Worm (Caenorhabditis elegans) whole organism, early embryonic: ENCODE data around the gene iff-2.

Source experiments
- B0310.2 ChIP-seq: sonication (generic microtip); optimal IDR thresholded peaks from 2 replicates; lab custom pipeline; 2016; ENCODE audit warnings: mild to moderate bottlenecking, missing genetic modification characterization, missing compliant biosample characterization
- F13C5.2 ChIP-seq: sonication (generic microtip); optimal IDR thresholded peaks from 2 replicates; lab custom pipeline; 2017; ENCODE audit warnings: mild to moderate bottlenecking, missing genetic modification characterization, inconsistent platforms, missing compliant biosample characterization
- aly-1 ChIP-seq: sonication (generic microtip); optimal IDR thresholded peaks from 2 replicates; lab custom pipeline; 2016; ENCODE audit warnings: missing genetic modification characterization, missing compliant biosample characterization
- ama-1 ChIP-seq: fragments of 150-350 bp; optimal IDR thresholded peaks from 2 replicates; lab custom pipeline; 2014
- ceh-13 ChIP-seq: fragments of 200-800 bp; sonication (Bioruptor generic); optimal IDR thresholded peaks from 2 replicates; lab custom pipeline; 2018; ENCODE audit warnings: mild to moderate bottlenecking, missing genetic modification characterization, missing compliant biosample characterization
- ceh-36 ChIP-seq: sonication (generic microtip); optimal IDR thresholded peaks from 2 replicates; lab custom pipeline; 2016; ENCODE audit warnings: missing genetic modification characterization, inconsistent platforms, missing compliant biosample characterization
- ets-7 ChIP-seq: sonication (generic microtip); optimal IDR thresholded peaks from 2 replicates; lab custom pipeline; 2016; ENCODE audit warnings: missing genotype, missing genetic modification characterization, missing compliant biosample characterization
- flt-1 ChIP-seq: fragments of 200-800 bp; sonication (Bioruptor generic); IDR thresholded peaks from 2 replicates; pipeline ENCODE4 v1.3.6; 2022; ENCODE audit warnings: missing genetic modification characterization, missing compliant biosample characterization
- hmbx-1 ChIP-seq: sonication (generic microtip); optimal IDR thresholded peaks from 2 replicates; lab custom pipeline; 2016; ENCODE audit warnings: mild to moderate bottlenecking, missing genetic modification characterization, missing compliant biosample characterization
- hmg-4 ChIP-seq: fragments of 200-800 bp; sonication (Bioruptor generic); optimal IDR thresholded peaks from 2 replicates; lab custom pipeline; 2018; ENCODE audit warnings: mild to moderate bottlenecking, missing genetic modification characterization, missing compliant biosample characterization
- hnd-1 ChIP-seq: sonication (generic microtip); optimal IDR thresholded peaks from 2 replicates; lab custom pipeline; 2016; ENCODE audit warnings: missing genetic modification characterization, missing compliant biosample characterization
- pes-1 ChIP-seq: fragments of 200-800 bp; sonication (Bioruptor generic); IDR thresholded peaks from 2 replicates; pipeline ENCODE4 v1.3.6; 2022; ENCODE audit warnings: missing genetic modification reagents, missing genetic modification characterization, missing compliant biosample characterization
- scrt-1 ChIP-seq: fragments of 200-800 bp; sonication (Bioruptor generic); IDR thresholded peaks from 2 replicates; pipeline ENCODE4 v1.3.6; 2022; ENCODE audit warnings: missing genetic modification characterization, missing compliant biosample characterization
- sea-1 ChIP-seq: fragments of 200-800 bp; sonication (Bioruptor generic); conservative IDR thresholded peaks from 2 replicates; pipeline ENCODE4 v1.3.6; 2022; ENCODE audit warnings: missing genetic modification characterization, missing compliant biosample characterization
- tbx-11 ChIP-seq: fragments of 200-800 bp; sonication (Bioruptor generic); IDR thresholded peaks from 2 replicates; pipeline ENCODE4 v1.3.6; 2022; ENCODE audit warnings: missing genetic modification characterization, missing compliant biosample characterization
- tbx-37 ChIP-seq: fragments of 200-800 bp; sonication (Bioruptor generic); conservative IDR thresholded peaks from 2 replicates; pipeline ENCODE4 v1.3.6; 2022; ENCODE audit warnings: missing genetic modification reagents, missing genetic modification characterization, missing compliant biosample characterization
- tra-4 ChIP-seq: sonication (generic microtip); optimal IDR thresholded peaks from 2 replicates; lab custom pipeline; 2017; ENCODE audit warnings: missing genetic modification characterization, missing compliant biosample characterization

Gene iff-2

DNA sequence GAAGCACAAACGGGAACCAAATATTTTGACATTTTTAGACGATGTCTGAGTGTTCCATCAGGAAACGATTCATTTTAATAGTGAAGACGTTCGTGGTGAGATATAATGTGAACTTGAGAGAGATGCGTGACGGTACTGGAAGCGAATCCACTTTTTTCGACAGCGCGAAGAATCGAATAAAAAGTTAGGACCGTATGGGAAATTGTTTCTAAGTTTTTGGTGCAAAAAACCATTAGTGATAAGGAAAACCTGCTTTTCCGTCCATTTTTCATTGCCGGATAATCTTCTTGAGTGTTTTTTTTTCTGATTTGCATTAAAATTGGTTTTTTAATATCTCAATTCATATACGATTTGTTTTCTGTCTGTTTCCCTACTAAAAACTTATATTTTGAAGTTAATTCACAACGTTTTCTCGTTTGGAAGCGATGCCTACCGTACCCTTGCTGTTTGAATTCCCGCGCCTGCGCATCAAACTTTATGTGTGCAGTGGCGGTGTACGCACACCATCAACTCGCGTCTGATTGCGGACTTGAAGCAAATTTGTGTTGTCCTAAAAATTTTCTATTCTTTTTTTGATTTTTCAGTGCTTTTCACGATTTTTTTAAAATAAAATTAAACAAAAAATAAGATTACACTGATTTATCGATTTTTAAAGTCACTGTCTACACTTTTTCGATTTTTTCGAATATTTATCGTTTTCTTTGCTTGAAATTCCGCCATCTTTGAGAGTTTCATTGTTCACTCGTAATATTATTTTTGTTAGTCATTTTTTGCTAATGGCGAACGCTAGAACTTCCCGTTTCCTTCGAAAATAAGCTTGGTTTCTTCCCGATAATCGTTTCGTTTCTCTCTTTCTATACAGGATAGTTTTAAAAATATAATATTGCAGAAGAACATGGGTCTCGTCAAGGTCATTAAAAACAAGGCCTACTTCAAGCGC, 8.1 kb upstream of the iff-2 start, which contains the start of the genes col-38 and rpl-5:
TSS of gene col-38 (minus strand) at position 51 of the 940 bp plus-strand sequence.
TSS of gene rpl-5 (plus strand) at position 890 of the 940 bp plus-strand sequence.
- TF ChIP-seq flt-1 (GFP tag; lab: Robert Waterston, UW) (peak; percentile 38; the same call in 1 of the 2 replicates), F13C5.2 (tag; lab: Kevin White, UChicago) (peak; percentile 73), tra-4 (tag; lab: Kevin White, UChicago) (no peak), ceh-36 (tag; lab: Kevin White, UChicago) (no peak), hmbx-1 (tag; lab: Kevin White, UChicago) (no peak), hmg-4 (GFP tag; lab: Kevin White, UChicago) (peak; percentile 39), aly-1 (tag; lab: Kevin White, UChicago) (no peak), pes-1 (no peak), sea-1 (no peak), scrt-1 (GFP tag; lab: Robert Waterston, UW) (no peak), ets-7 (tag; lab: Kevin White, UChicago) (no peak), tbx-11 (GFP tag; lab: Robert Waterston, UW) (no peak), ama-1 (lab: Kevin White, UChicago) (no peak), ceh-13 (GFP tag; lab: Kevin White, UChicago) (no peak), hnd-1 (tag; lab: Kevin White, UChicago) (no peak), tbx-37 (no peak)

DNA sequence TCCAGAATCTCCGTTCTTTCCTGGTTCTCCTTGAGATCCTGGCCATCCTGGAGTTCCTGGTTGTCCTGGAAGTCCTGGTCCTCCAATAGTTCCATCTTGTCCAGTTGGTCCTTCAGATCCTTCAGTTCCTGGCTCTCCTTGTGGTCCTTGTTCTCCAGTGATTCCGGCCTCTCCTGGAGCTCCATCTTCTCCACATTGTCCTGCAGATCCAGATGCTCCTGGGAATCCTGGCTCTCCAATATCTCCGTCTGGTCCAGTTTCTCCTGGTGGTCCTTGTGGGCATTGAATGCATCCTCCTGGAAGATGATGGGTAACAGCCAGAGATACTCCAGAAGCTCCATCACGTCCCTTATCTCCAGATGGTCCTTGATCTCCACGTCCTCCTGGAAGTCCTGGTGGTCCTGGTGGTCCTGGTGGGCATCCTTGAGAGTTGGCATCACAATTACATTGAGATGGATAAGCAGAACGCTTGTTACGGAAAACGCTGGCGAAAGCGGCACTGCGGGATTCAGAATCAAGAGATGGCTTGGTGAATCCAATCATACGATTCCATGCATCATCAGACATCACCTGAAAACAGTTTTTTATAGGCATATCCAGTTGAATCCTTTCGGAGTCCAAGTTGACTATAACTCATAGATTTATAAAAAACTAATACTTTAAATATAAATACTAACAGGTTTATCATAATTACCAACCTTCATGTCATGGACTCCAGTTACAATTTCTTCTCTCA, 7.2 kb upstream of the iff-2 start:
- TF ChIP-seq ama-1 (lab: Kevin White, UChicago) = no peak
- 0 out of 2 replicates have a peak, but pooled peaks have one; percentile 30 for TF ChIP-seq sea-1
- TF ChIP-seq ceh-13 (GFP tag; lab: Kevin White, UChicago) = no peak

DNA sequence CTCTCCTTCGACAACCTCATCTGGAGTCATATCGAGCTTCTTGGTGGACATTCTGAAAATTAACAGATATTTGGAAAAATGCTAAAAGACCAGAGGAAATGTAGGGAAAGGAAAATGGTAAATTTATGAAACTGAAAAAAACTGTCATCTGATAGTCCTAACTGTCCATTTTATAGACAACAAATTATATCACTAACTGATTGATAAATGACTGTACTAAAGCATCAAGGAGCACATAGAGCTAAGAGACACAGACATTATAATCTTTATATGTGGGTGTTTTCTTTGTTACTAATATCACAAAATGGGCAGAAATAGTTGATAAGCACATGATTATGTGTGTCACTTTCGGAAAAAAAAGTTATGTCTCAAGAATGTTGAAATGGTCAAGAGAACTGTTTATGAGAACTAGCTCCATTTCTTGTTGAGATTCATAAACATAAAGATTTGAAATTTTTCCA, 5.7 kb upstream of the iff-2 start, which contains the start of gene F54C9.3:
TSS of gene F54C9.3 (minus strand) at position 51 of the 461 bp plus-strand sequence.
- TF ChIP-seq hmbx-1 (tag; lab: Kevin White, UChicago) = no peak
- no peak for TF ChIP-seq flt-1 (GFP tag; lab: Robert Waterston, UW)
- TF ChIP-seq pes-1 = no peak
- no peak for TF ChIP-seq ama-1 (lab: Kevin White, UChicago)
- TF ChIP-seq scrt-1 (GFP tag; lab: Robert Waterston, UW) = no peak
- TF ChIP-seq hmg-4 (GFP tag; lab: Kevin White, UChicago) = no peak
- no peak for TF ChIP-seq F13C5.2 (tag; lab: Kevin White, UChicago)
- no peak for TF ChIP-seq tra-4 (tag; lab: Kevin White, UChicago)
- TF ChIP-seq hnd-1 (tag; lab: Kevin White, UChicago) = no peak
- no peak for TF ChIP-seq ets-7 (tag; lab: Kevin White, UChicago)
- no peak for TF ChIP-seq ceh-13 (GFP tag; lab: Kevin White, UChicago)
- TF ChIP-seq tbx-11 (GFP tag; lab: Robert Waterston, UW) = no peak
- no peak for TF ChIP-seq B0310.2 (tag; lab: Kevin White, UChicago)

DNA sequence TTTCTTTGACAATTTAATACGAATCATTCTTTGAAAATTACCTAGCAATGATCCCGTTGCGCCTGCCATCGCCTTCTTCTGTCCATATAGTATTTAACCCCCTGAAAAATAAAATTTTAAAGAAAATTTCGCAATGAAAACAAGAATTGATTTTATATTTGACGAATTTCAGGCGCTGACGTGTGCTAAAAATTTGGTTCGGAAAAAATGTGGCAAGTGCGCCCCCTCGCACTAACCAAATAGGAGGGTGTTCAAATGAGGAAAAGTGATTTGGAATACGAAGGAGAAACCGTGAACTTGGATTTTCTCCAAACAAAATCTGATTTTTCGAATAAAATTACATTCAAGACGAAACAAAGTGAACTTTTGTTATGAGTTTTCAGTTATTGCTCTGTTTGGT, 4.9 kb upstream of the iff-2 start, which contains the start of gene stc-1:
TSS of gene stc-1 (minus strand) at position 101 of the 400 bp plus-strand sequence.
- TF ChIP-seq hnd-1 (tag; lab: Kevin White, UChicago) = no peak
- TF ChIP-seq sea-1 = no peak
- TF ChIP-seq scrt-1 (GFP tag; lab: Robert Waterston, UW) = no peak
- no peak for TF ChIP-seq B0310.2 (tag; lab: Kevin White, UChicago)
- TF ChIP-seq flt-1 (GFP tag; lab: Robert Waterston, UW) = no peak
- TF ChIP-seq ceh-13 (GFP tag; lab: Kevin White, UChicago) = no peak
- TF ChIP-seq tbx-11 (GFP tag; lab: Robert Waterston, UW) = no peak
- no peak for TF ChIP-seq aly-1 (tag; lab: Kevin White, UChicago)

DNA sequence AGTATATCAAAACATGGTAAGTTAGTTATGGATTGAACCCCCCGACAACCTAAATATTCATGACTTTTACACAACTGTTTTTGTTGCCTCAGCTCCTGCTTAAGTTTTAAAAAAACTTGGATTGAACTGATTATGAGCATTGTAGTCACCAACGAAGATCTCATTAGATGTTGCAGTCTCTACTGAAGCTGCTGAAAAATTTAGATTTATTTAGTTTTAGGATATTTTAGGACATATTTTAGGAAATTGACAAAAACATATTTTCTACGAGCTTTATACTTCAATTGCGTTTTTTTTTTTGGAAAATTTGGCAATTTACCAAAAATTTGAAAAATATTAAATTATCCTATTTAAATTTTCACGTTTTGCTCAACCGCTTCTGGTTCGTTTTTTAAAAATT, 835 bp upstream of the iff-2 start, which contains the start of gene F54C9.14:
TSS of gene F54C9.14 (plus strand) at position 301 of the 400 bp plus-strand sequence.
- no peak for TF ChIP-seq pes-1
- TF ChIP-seq ceh-36 (tag; lab: Kevin White, UChicago) = no peak
- no peak for TF ChIP-seq hmbx-1 (tag; lab: Kevin White, UChicago)
- no peak for TF ChIP-seq B0310.2 (tag; lab: Kevin White, UChicago)

DNA sequence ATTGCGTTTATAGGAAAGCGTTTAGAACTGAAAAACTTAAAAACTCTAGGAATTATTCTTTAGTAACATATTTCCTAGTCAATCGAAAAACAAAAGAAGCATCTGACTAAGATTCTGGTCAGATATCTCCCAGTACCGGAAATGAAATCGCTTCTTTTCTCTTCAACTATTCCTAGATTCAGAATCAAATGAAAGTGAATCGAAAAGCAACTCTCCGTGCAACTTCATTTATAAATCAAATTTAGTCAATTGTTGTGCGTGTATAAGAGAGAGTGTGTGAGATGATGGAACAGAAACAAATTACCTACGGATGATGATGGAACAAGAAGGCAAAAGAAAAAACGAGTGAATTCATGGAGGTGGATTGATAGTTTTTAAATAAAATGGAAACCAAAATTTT, 2.0 kb downstream of the iff-2 start:
- TF ChIP-seq flt-1 (GFP tag; lab: Robert Waterston, UW) = no peak
- no peak for TF ChIP-seq ceh-13 (GFP tag; lab: Kevin White, UChicago)
- no peak for TF ChIP-seq F13C5.2 (tag; lab: Kevin White, UChicago)
- no peak for TF ChIP-seq scrt-1 (GFP tag; lab: Robert Waterston, UW)
- no peak for TF ChIP-seq ama-1 (lab: Kevin White, UChicago)
- TF ChIP-seq tbx-37 = no peak
- TF ChIP-seq ets-7 (tag; lab: Kevin White, UChicago) = no peak
- TF ChIP-seq aly-1 (tag; lab: Kevin White, UChicago) = no peak
- no peak for TF ChIP-seq B0310.2 (tag; lab: Kevin White, UChicago)
- TF ChIP-seq hnd-1 (tag; lab: Kevin White, UChicago) = no peak
- no peak for TF ChIP-seq tbx-11 (GFP tag; lab: Robert Waterston, UW)
- TF ChIP-seq pes-1 = no peak
- no peak for TF ChIP-seq ceh-36 (tag; lab: Kevin White, UChicago)
- TF ChIP-seq hmbx-1 (tag; lab: Kevin White, UChicago) = no peak
- TF ChIP-seq sea-1 = no peak
- TF ChIP-seq hmg-4 (GFP tag; lab: Kevin White, UChicago) = no peak
- TF ChIP-seq tra-4 (tag; lab: Kevin White, UChicago) = no peak
